Fruit fly (Drosophila melanogaster) whole organism, adult: ENCODE results near the gene miple1.
A peak's percentile ranks its signal among the peaks of the same experiment; 100 is the strongest.

Experiments used
- CG11617 ChIP-seq: fragments of 200-800 bp; sonication (Bioruptor generic); optimal IDR thresholded peaks from 2 replicates; lab custom pipeline; 2017; ENCODE audit warnings: mild to moderate bottlenecking, missing biosample characterization, missing genetic modification reagents, missing genetic modification characterization
- CG7101 ChIP-seq: fragments of 200-800 bp; sonication (Bioruptor generic); optimal IDR thresholded peaks from 2 replicates; lab custom pipeline; 2018; ENCODE audit warnings: missing biosample characterization, mild to moderate bottlenecking, missing genetic modification characterization, moderate library complexity
- Hr96 ChIP-seq: fragments of 200-800 bp; sonication (Bioruptor generic); optimal IDR thresholded peaks from 2 replicates; lab custom pipeline; 2016; ENCODE audit warnings: missing biosample characterization, missing genetic modification characterization
- Mnt ChIP-seq: fragments of 200-800 bp; sonication (Bioruptor generic); optimal IDR thresholded peaks from 2 replicates; lab custom pipeline; 2016; ENCODE audit warnings: missing biosample characterization, mild to moderate bottlenecking, missing genetic modification characterization
- toe ChIP-seq: fragments of 200-800 bp; sonication (Bioruptor generic); optimal IDR thresholded peaks from 2 replicates; lab custom pipeline; 2016; ENCODE audit warnings: missing biosample characterization, missing genetic modification characterization

DNA sequence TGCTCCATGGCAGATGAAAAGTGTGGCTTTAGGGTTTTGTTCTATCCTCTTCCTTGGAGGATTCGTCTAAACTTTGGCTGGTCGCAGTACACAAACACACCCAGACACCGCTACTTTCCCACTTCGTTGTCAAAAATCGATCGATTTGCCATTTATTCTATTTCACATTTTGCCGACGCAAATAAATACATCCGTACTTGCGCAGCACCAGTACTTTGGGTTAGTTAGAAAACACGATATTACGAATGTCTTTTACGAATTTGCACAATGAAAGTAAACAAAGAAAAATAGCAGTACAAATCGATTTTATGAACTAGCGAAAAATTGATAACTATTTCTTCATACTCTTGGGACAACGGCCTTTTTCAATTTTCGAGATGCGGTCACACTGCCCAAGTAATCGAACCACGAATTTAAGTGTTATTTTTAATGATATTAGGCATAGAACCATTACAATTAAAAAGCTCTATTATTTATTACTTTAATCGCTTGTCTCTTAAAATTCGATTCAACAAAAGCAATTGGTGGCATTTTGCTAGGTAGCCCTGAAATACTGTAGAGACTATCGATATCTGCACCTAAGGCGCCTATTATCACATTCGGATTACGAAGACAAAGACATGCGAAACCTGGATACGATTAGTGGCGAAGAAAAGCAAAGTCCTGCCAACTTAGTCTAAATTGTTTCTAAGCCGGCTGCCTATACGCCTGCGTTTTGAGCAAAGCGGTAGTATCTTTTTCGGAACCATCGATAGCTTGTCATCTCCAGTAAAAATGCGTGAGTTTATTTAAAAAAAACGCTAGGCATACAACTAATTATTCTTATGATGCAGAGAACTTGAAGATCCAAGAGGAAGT lies 9.3 kb upstream of the miple1 start, which contains the start of the genes DIP2 and wac:
- TF ChIP-seq Hr96 (GFP tag; lab: Kevin White, UChicago), result no peak
- peak; percentile 64 for TF ChIP-seq CG7101 (tag; lab: Kevin White, UChicago)
- TF ChIP-seq Mnt (GFP tag; lab: Kevin White, UChicago), result peak; percentile 54
- TF ChIP-seq toe (GFP tag; lab: Kevin White, UChicago), result no peak
- peak; percentile 69 for TF ChIP-seq CG11617 (GFP tag; lab: Kevin White, UChicago)
